Worm (Caenorhabditis elegans) whole organism, L3 larva: ENCODE measurements around the gene pak-1.

Experiments
- R02D3.7 ChIP-seq: fragments of 150-350 bp; optimal IDR thresholded peaks from 2 replicates; lab custom pipeline; 2014; ENCODE audit warnings: missing biosample characterization, missing genetic modification characterization
- ZK546.5 ChIP-seq: sonication (generic microtip); optimal IDR thresholded peaks from 2 replicates; lab custom pipeline; 2017; ENCODE audit warnings: missing biosample characterization, missing genetic modification characterization
- ama-1 ChIP-seq: fragments of 150-350 bp; optimal IDR thresholded peaks from 2 replicates; lab custom pipeline; 2018
- ceh-28 ChIP-seq: fragments of 150-350 bp; optimal IDR thresholded peaks from 2 replicates; lab custom pipeline; 2014; ENCODE audit warnings: missing biosample characterization, missing genetic modification reagents, missing genetic modification characterization
- ceh-82 ChIP-seq: fragments of 150-350 bp; optimal IDR thresholded peaks from 2 replicates; lab custom pipeline; 2014; ENCODE audit warnings: missing biosample characterization, missing genetic modification characterization
- daf-12 ChIP-seq: fragments of 150-350 bp; optimal IDR thresholded peaks from 2 replicates; lab custom pipeline; 2014; ENCODE audit warnings: missing biosample characterization, missing genetic modification reagents, missing genetic modification characterization
- elt-1 ChIP-seq: fragments of 150-350 bp; optimal IDR thresholded peaks from 2 replicates; lab custom pipeline; 2014; ENCODE audit warnings: missing biosample characterization, missing genetic modification characterization
- elt-2 ChIP-seq: sonication (generic microtip); optimal IDR thresholded peaks from 2 replicates; lab custom pipeline; 2016; ENCODE audit warnings: missing genetic modification reagents, mild to moderate bottlenecking, missing genetic modification characterization, missing compliant biosample characterization
- eor-1 ChIP-seq, 2 experiments: fragments of 150-350 bp; optimal IDR thresholded peaks; 2 replicates each; lab custom pipeline; 2014 to 2018; ENCODE audit warnings: missing biosample characterization in 2 of 2, missing genetic modification characterization in 2 of 2
- fkh-10 ChIP-seq: sonication (generic microtip); optimal IDR thresholded peaks from 2 replicates; lab custom pipeline; 2017; ENCODE audit warnings: missing biosample characterization, missing genetic modification reagents, missing genetic modification characterization
- fkh-2 ChIP-seq: fragments of 150-350 bp; optimal IDR thresholded peaks from 2 replicates; lab custom pipeline; 2014; ENCODE audit warnings: missing biosample characterization, missing genetic modification reagents, missing genetic modification characterization
- fos-1 ChIP-seq: fragments of 150-350 bp; optimal IDR thresholded peaks from 2 replicates; lab custom pipeline; 2014; ENCODE audit warnings: missing biosample characterization, missing genetic modification characterization
- hmg-11 ChIP-seq: sonication (generic microtip); optimal IDR thresholded peaks from 2 replicates; lab custom pipeline; 2016; ENCODE audit warnings: missing genetic modification characterization, missing compliant biosample characterization
- jun-1 ChIP-seq: fragments of 150-350 bp; optimal IDR thresholded peaks from 2 replicates; lab custom pipeline; 2014; ENCODE audit warnings: missing biosample characterization, missing genetic modification reagents, missing genetic modification characterization
- lin-39 ChIP-seq: fragments of 150-350 bp; optimal IDR thresholded peaks from 2 replicates; lab custom pipeline; 2018; ENCODE audit warnings: missing biosample characterization, missing genetic modification reagents, missing genetic modification characterization
- lsy-12 ChIP-seq: sonication (generic microtip); optimal IDR thresholded peaks from 2 replicates; lab custom pipeline; 2016; ENCODE audit warnings: mild to moderate bottlenecking, missing genetic modification characterization, missing compliant biosample characterization
- mdl-1 ChIP-seq: fragments of 150-350 bp; optimal IDR thresholded peaks from 2 replicates; lab custom pipeline; 2014; ENCODE audit warnings: missing biosample characterization, missing genetic modification characterization
- nfya-1 ChIP-seq: sonication (generic microtip); optimal IDR thresholded peaks from 2 replicates; lab custom pipeline; 2017; ENCODE audit warnings: missing genetic modification characterization, mild to moderate bottlenecking, missing compliant biosample characterization, antibody characterized with exemption, moderate library complexity; ENCODE audit not compliant: insufficient read depth
- nhr-11 ChIP-seq: fragments of 150-350 bp; optimal IDR thresholded peaks from 2 replicates; lab custom pipeline; 2014; ENCODE audit warnings: missing biosample characterization, missing genetic modification characterization
- nhr-12 ChIP-seq: fragments of 150-350 bp; optimal IDR thresholded peaks from 2 replicates; lab custom pipeline; 2014; ENCODE audit warnings: missing biosample characterization, missing genetic modification characterization
- nhr-23 ChIP-seq: fragments of 150-350 bp; optimal IDR thresholded peaks from 2 replicates; lab custom pipeline; 2014; ENCODE audit warnings: missing biosample characterization, missing genetic modification reagents, missing genetic modification characterization
- nhr-237 ChIP-seq: fragments of 150-350 bp; optimal IDR thresholded peaks from 2 replicates; lab custom pipeline; 2014; ENCODE audit warnings: missing biosample characterization, missing genetic modification characterization
- nhr-25 ChIP-seq: sonication (generic microtip); optimal IDR thresholded peaks from 2 replicates; lab custom pipeline; 2017; ENCODE audit warnings: missing biosample characterization, missing genetic modification characterization
- nhr-43 ChIP-seq: sonication (generic microtip); optimal IDR thresholded peaks from 2 replicates; lab custom pipeline; 2016; ENCODE audit warnings: mild to moderate bottlenecking, missing genetic modification characterization, missing compliant biosample characterization; ENCODE audit not compliant: poor library complexity, severe bottlenecking
- nhr-76 ChIP-seq: fragments of 150-350 bp; sonication (generic microtip); optimal IDR thresholded peaks from 5 replicates; lab custom pipeline; 2014; ENCODE audit warnings: missing biosample characterization, missing genetic modification characterization
- nhr-77 ChIP-seq: fragments of 150-350 bp; optimal IDR thresholded peaks from 2 replicates; lab custom pipeline; 2014; ENCODE audit warnings: missing biosample characterization, missing genetic modification characterization
- sea-2 ChIP-seq: fragments of 150-350 bp; sonication (generic microtip); optimal IDR thresholded peaks from 4 replicates; lab custom pipeline; 2014; ENCODE audit warnings: missing biosample characterization, missing genetic modification reagents, missing genetic modification characterization
- snpc-4 ChIP-seq: fragments of 150-350 bp; optimal IDR thresholded peaks from 2 replicates; lab custom pipeline; 2014; ENCODE audit warnings: missing biosample characterization, missing genetic modification characterization
- tbx-2 ChIP-seq: sonication (generic microtip); optimal IDR thresholded peaks from 2 replicates; lab custom pipeline; 2016; ENCODE audit warnings: mild to moderate bottlenecking, missing genetic modification characterization, missing compliant biosample characterization
- unc-39 ChIP-seq: sonication (generic microtip); optimal IDR thresholded peaks from 4 replicates; lab custom pipeline; 2017; ENCODE audit warnings: missing biosample characterization, missing genetic modification characterization
- unc-62 ChIP-seq: fragments of 150-350 bp; sonication (generic microtip); optimal IDR thresholded peaks from 4 replicates; lab custom pipeline; 2014; ENCODE audit warnings: missing biosample characterization, missing genetic modification reagents, missing genetic modification characterization
- zag-1 ChIP-seq: fragments of 150-350 bp; optimal IDR thresholded peaks from 2 replicates; lab custom pipeline; 2014; ENCODE audit warnings: missing biosample characterization, missing genetic modification characterization
- ztf-11 ChIP-seq: fragments of 150-350 bp; optimal IDR thresholded peaks from 2 replicates; lab custom pipeline; 2014; ENCODE audit warnings: missing biosample characterization, missing genetic modification characterization
- ztf-4 ChIP-seq: fragments of 150-350 bp; optimal IDR thresholded peaks from 2 replicates; lab custom pipeline; 2014; ENCODE audit warnings: missing biosample characterization, missing genetic modification characterization

pak-1 gene

ce11 chrX:6041995-6042481 is 6.4 kb downstream of the pak-1 start (continued):
- peak; percentile 42 for TF ChIP-seq unc-62 (GFP tag; lab: Kevin White, UChicago)

ce11 chrX:6041094-6041441 is 7.3 kb downstream of the pak-1 start:
- TF ChIP-seq daf-12 (tag; lab: Kevin White, UChicago) (no peak), elt-2 (peak; percentile 68), ZK546.5 (tag; lab: Kevin White, UChicago) (no peak), snpc-4 (tag; lab: Kevin White, UChicago) (no peak), fos-1 (tag; lab: Kevin White, UChicago) (no peak), nhr-77 (tag; lab: Kevin White, UChicago) (no peak), ceh-28 (tag; lab: Kevin White, UChicago) (peak; percentile 32), ama-1 (no peak)

- no peak for TF ChIP-seq sea-2 (GFP tag; lab: Kevin White, UChicago)
- TF ChIP-seq nhr-23 (tag; lab: Kevin White, UChicago): no peak
- TF ChIP-seq hmg-11: no peak
- TF ChIP-seq lsy-12 (tag; lab: Kevin White, UChicago): peak; percentile 31
- peak; percentile 10 for TF ChIP-seq ama-1
- TF ChIP-seq unc-39 (tag; lab: Kevin White, UChicago): no peak
- TF ChIP-seq elt-2: no peak
Measured at ce11 chrX:6040435-6041093, 7.8 kb downstream of the pak-1 start.

ce11 chrX:6039544-6039943 is 8.9 kb downstream of the pak-1 start, which contains the start of gene hsp-25:
hsp-25 (minus strand) TSS chrX:6039644.
- TF ChIP-seq hmg-11 (no peak), nhr-23 (tag; lab: Kevin White, UChicago) (no peak), nhr-76 (no peak), nhr-12 (tag; lab: Kevin White, UChicago) (no peak), nhr-43 (tag; lab: Kevin White, UChicago) (no peak), lsy-12 (tag; lab: Kevin White, UChicago) (no peak), mdl-1 (tag; lab: Kevin White, UChicago) (no peak), ceh-28 (tag; lab: Kevin White, UChicago) (no peak), nhr-237 (no peak), elt-1 (tag; lab: Kevin White, UChicago) (no peak), R02D3.7 (tag; lab: Kevin White, UChicago) (no peak), unc-62 (GFP tag; lab: Kevin White, UChicago) (no peak), fkh-10 (no peak), daf-12 (tag; lab: Kevin White, UChicago) (no peak), ZK546.5 (tag; lab: Kevin White, UChicago) (no peak), tbx-2 (tag; lab: Kevin White, UChicago) (no peak), zag-1 (tag; lab: Kevin White, UChicago) (no peak), nhr-25 (no peak), ceh-82 (tag; lab: Kevin White, UChicago) (no peak)

- TF ChIP-seq ztf-11 (tag; lab: Kevin White, UChicago): no peak
- TF ChIP-seq nfya-1 (tag; lab: Kevin White, UChicago): no peak
- no peak for TF ChIP-seq nhr-11 (tag; lab: Kevin White, UChicago)
- no peak for TF ChIP-seq lin-39 (tag; lab: Kevin White, UChicago)
- no peak for TF ChIP-seq fkh-2 (tag; lab: Kevin White, UChicago)
- TF ChIP-seq jun-1 (tag; lab: Kevin White, UChicago): no peak
- no peak for TF ChIP-seq eor-1 (tag; optimal IDR thresholded peaks at IDR 0.05; lab: Kevin White, UChicago)
- no peak for TF ChIP-seq ztf-4 (tag; lab: Kevin White, UChicago)
Measured at ce11 chrX:6031169-6031568, 17.2 kb downstream of the pak-1 start, which contains the start of gene ipp-5. ipp-5 (plus strand) TSS chrX:6031469.
